Fruit fly (Drosophila melanogaster) whole organism, embryonic: ENCODE measurements around the gene MP1.

Experiments used
- BEAF-32 ChIP-seq: fragments of 200-800 bp; sonication (Bioruptor generic); optimal IDR thresholded peaks from 3 replicates; lab custom pipeline; 2017; ENCODE audit warnings: missing biosample characterization, missing genetic modification characterization, mild to moderate bottlenecking, moderate library complexity, missing genetic modification reagents
- CG10274 ChIP-seq: fragments of 200-800 bp; sonication (Bioruptor generic); optimal IDR thresholded peaks from 3 replicates; lab custom pipeline; 2017; ENCODE audit warnings: missing biosample characterization, mild to moderate bottlenecking, missing genetic modification characterization
- CG10959 ChIP-seq: fragments of 200-800 bp; sonication (Bioruptor generic); IDR thresholded peaks from 2 replicates; pipeline ENCODE4 v1.3.6; 2022; ENCODE audit warnings: missing biosample characterization, missing genetic modification characterization
- CG10979 ChIP-seq: fragments of 200-800 bp; sonication (Bioruptor generic); optimal IDR thresholded peaks from 2 replicates; lab custom pipeline; 2018; ENCODE audit warnings: missing biosample characterization, mild to moderate bottlenecking, missing genetic modification characterization, moderate library complexity
- CG12942 ChIP-seq: fragments of 200-800 bp; sonication (Bioruptor generic); optimal IDR thresholded peaks from 3 replicates; lab custom pipeline; 2016; ENCODE audit warnings: missing biosample characterization, missing genetic modification characterization
- CG13287 ChIP-seq: fragments of 200-800 bp; sonication (Bioruptor generic); IDR thresholded peaks from 2 replicates; pipeline ENCODE4 v1.3.6; 2022; ENCODE audit warnings: missing biosample characterization, missing genetic modification characterization; ENCODE audit not compliant: partially characterized antibody
- CG13424 ChIP-seq: fragments of 200-800 bp; sonication (Bioruptor generic); optimal IDR thresholded peaks from 2 replicates; lab custom pipeline; 2019; ENCODE audit warnings: missing biosample characterization, mild to moderate bottlenecking, missing genetic modification characterization, moderate library complexity
- CG13624 ChIP-seq: fragments of 200-800 bp; sonication (Bioruptor generic); optimal IDR thresholded peaks from 2 replicates; lab custom pipeline; 2016; ENCODE audit warnings: missing biosample characterization, missing genetic modification characterization
- CG14860 ChIP-seq: fragments of 200-800 bp; sonication (Bioruptor generic); IDR thresholded peaks from 3 replicates; pipeline ENCODE4 v1.3.6; 2022; ENCODE audit warnings: missing biosample characterization, missing genetic modification characterization; ENCODE audit not compliant: partially characterized antibody
- CG17568 ChIP-seq: fragments of 200-800 bp; sonication (Bioruptor generic); optimal IDR thresholded peaks from 2 replicates; lab custom pipeline; 2018; ENCODE audit warnings: missing biosample characterization, mild to moderate bottlenecking, missing genetic modification characterization, moderate library complexity
- CG2202 ChIP-seq: fragments of 200-800 bp; sonication (Bioruptor generic); optimal IDR thresholded peaks from 2 replicates; lab custom pipeline; 2018; ENCODE audit warnings: missing biosample characterization, mild to moderate bottlenecking, missing genetic modification characterization
- CG30020 ChIP-seq: fragments of 200-800 bp; optimal IDR thresholded peaks from 2 replicates; lab custom pipeline; 2019; ENCODE audit warnings: missing biosample characterization, mild to moderate bottlenecking, missing genetic modification characterization, moderate library complexity
- CG33557 ChIP-seq: fragments of 200-800 bp; sonication (Bioruptor generic); optimal IDR thresholded peaks from 2 replicates; lab custom pipeline; 2019; ENCODE audit warnings: missing biosample characterization, mild to moderate bottlenecking, missing genetic modification characterization, moderate library complexity
- CG3995 ChIP-seq: fragments of 200-800 bp; sonication (Bioruptor generic); optimal IDR thresholded peaks from 3 replicates; lab custom pipeline; 2016; ENCODE audit warnings: missing biosample characterization, missing genetic modification characterization
- CG4617 ChIP-seq: fragments of 200-800 bp; sonication (Bioruptor generic); optimal IDR thresholded peaks from 3 replicates; lab custom pipeline; 2016; ENCODE audit warnings: missing biosample characterization, missing genetic modification characterization, borderline replicate concordance
- CG4707 ChIP-seq: fragments of 200-800 bp; sonication (Bioruptor generic); optimal IDR thresholded peaks from 2 replicates; lab custom pipeline; 2018; ENCODE audit warnings: missing biosample characterization, mild to moderate bottlenecking, missing genetic modification characterization, moderate library complexity
- CG8924 ChIP-seq: fragments of 200-800 bp; optimal IDR thresholded peaks from 3 replicates; lab custom pipeline; 2019; ENCODE audit warnings: missing biosample characterization, mild to moderate bottlenecking, missing genetic modification characterization, moderate library complexity
- CG9437 ChIP-seq: fragments of 200-800 bp; sonication (Bioruptor generic); optimal IDR thresholded peaks from 2 replicates; lab custom pipeline; 2018; ENCODE audit warnings: missing biosample characterization, mild to moderate bottlenecking, missing genetic modification characterization
- CHES-1-like ChIP-seq: fragments of 200-800 bp; sonication (Bioruptor generic); optimal IDR thresholded peaks from 2 replicates; lab custom pipeline; 2016; ENCODE audit warnings: missing biosample characterization, missing genetic modification characterization
- Dll ChIP-seq: fragments of 200-800 bp; sonication (Bioruptor generic); IDR thresholded peaks from 4 replicates; pipeline ENCODE4 v1.3.6; 2022; ENCODE audit warnings: missing biosample characterization, missing genetic modification characterization; ENCODE audit not compliant: partially characterized antibody
- Dp ChIP-seq: fragments of 200-800 bp; sonication (Bioruptor generic); optimal IDR thresholded peaks from 2 replicates; lab custom pipeline; 2018; ENCODE audit warnings: missing biosample characterization, mild to moderate bottlenecking, missing genetic modification characterization, moderate library complexity
- E2f1 ChIP-seq: fragments of 200-800 bp; sonication (Bioruptor generic); IDR thresholded peaks from 2 replicates; pipeline ENCODE4 v1.3.6; 2022; ENCODE audit warnings: missing biosample characterization, missing genetic modification characterization
- Gsc ChIP-seq: fragments of 200-800 bp; sonication (Bioruptor generic); IDR thresholded peaks from 2 replicates; pipeline ENCODE4 v1.3.6; 2022; ENCODE audit warnings: missing biosample characterization, missing genetic modification characterization
- H15 ChIP-seq: fragments of 200-800 bp; sonication (Bioruptor generic); IDR thresholded peaks from 3 replicates; pipeline ENCODE4 v1.3.6; 2022; ENCODE audit warnings: missing biosample characterization, missing genetic modification characterization
- HLH3B ChIP-seq: fragments of 200-800 bp; sonication (Bioruptor generic); IDR thresholded peaks from 2 replicates; pipeline ENCODE4 v1.3.6; 2022; ENCODE audit warnings: missing biosample characterization, missing genetic modification characterization
- Hr3 ChIP-seq: fragments of 200-800 bp; sonication (Bioruptor generic); optimal IDR thresholded peaks from 3 replicates; lab custom pipeline; 2016; ENCODE audit warnings: missing biosample characterization, missing genetic modification characterization
- Hr39 ChIP-seq: fragments of >200 bp; optimal IDR thresholded peaks from 2 replicates; lab custom pipeline; 2017
- Hr78 ChIP-seq, 2 experiments: fragments of 200-800 bp in 1 of 2; fragments of >200 bp in 1 of 2; sonication (Bioruptor generic) in 1 of 2; optimal IDR thresholded peaks; 2 replicates each; lab custom pipeline; 2017 to 2019; ENCODE audit warnings: missing biosample characterization in 2 of 2, missing genetic modification characterization in 2 of 2, mild to moderate bottlenecking in 1 of 2, moderate library complexity in 1 of 2
- Hsf ChIP-seq: fragments of 200-800 bp; sonication (Bioruptor generic); optimal IDR thresholded peaks from 3 replicates; lab custom pipeline; 2016; ENCODE audit warnings: missing biosample characterization, missing genetic modification characterization
- Jarid2 ChIP-seq: fragments of 200-800 bp; sonication (Bioruptor generic); optimal IDR thresholded peaks from 3 replicates; lab custom pipeline; 2017; ENCODE audit warnings: mild to moderate bottlenecking, missing biosample characterization, missing genetic modification reagents, missing genetic modification characterization
- Lim3 ChIP-seq: fragments of 200-800 bp; sonication (Bioruptor generic); IDR thresholded peaks from 2 replicates; pipeline ENCODE4 v1.3.6; 2022; ENCODE audit warnings: missing biosample characterization, missing genetic modification characterization
- MBD-R2 ChIP-seq: fragments of 200-800 bp; sonication (Bioruptor generic); IDR thresholded peaks from 2 replicates; pipeline ENCODE4 v1.3.6; 2022; ENCODE audit warnings: missing biosample characterization, missing genetic modification characterization
- Oli ChIP-seq: fragments of 200-800 bp; sonication (Bioruptor generic); optimal IDR thresholded peaks from 2 replicates; lab custom pipeline; 2018; ENCODE audit warnings: missing biosample characterization, mild to moderate bottlenecking, missing genetic modification characterization, moderate library complexity
- Sry-β ChIP-seq: fragments of 200-800 bp; sonication (Bioruptor generic); optimal IDR thresholded peaks from 2 replicates; lab custom pipeline; 2018; ENCODE audit warnings: missing biosample characterization, mild to moderate bottlenecking, missing genetic modification characterization, moderate library complexity
- croc ChIP-seq: fragments of 200-800 bp; sonication (Bioruptor generic); conservative IDR thresholded peaks from 3 replicates; pipeline ENCODE4 v1.3.6; 2022; ENCODE audit warnings: missing biosample characterization, missing genetic modification characterization
- dmrt99B ChIP-seq: fragments of 200-800 bp; sonication (Bioruptor generic); optimal IDR thresholded peaks from 2 replicates; lab custom pipeline; 2018; ENCODE audit warnings: missing biosample characterization, mild to moderate bottlenecking, missing genetic modification characterization, moderate library complexity
- jumu ChIP-seq: fragments of 200-800 bp; sonication (Bioruptor generic); optimal IDR thresholded peaks from 3 replicates; lab custom pipeline; 2016; ENCODE audit warnings: missing biosample characterization, missing genetic modification characterization
- lmd ChIP-seq: fragments of 200-800 bp; sonication (Bioruptor generic); IDR thresholded peaks from 2 replicates; pipeline ENCODE4 v1.3.6; 2022; ENCODE audit warnings: missing biosample characterization, missing genetic modification characterization
- nmo ChIP-seq: fragments of 200-800 bp; sonication (Bioruptor generic); optimal IDR thresholded peaks from 2 replicates; lab custom pipeline; 2018; ENCODE audit warnings: missing biosample characterization, mild to moderate bottlenecking, missing genetic modification characterization, moderate library complexity
- odd ChIP-seq: fragments of 200-800 bp; sonication (Bioruptor generic); optimal IDR thresholded peaks from 2 replicates; lab custom pipeline; 2017; ENCODE audit warnings: missing biosample characterization, mild to moderate bottlenecking, missing genetic modification characterization
- pita ChIP-seq: fragments of 200-800 bp; sonication (Bioruptor generic); optimal IDR thresholded peaks from 2 replicates; lab custom pipeline; 2017; ENCODE audit warnings: missing biosample characterization, mild to moderate bottlenecking, missing genetic modification characterization
- sens-2 ChIP-seq: fragments of 200-800 bp; sonication (Bioruptor generic); IDR thresholded peaks from 2 replicates; pipeline ENCODE4 v1.3.6; 2022; ENCODE audit warnings: missing biosample characterization, missing genetic modification characterization
- seq ChIP-seq: fragments of 200-800 bp; sonication (Bioruptor generic); IDR thresholded peaks from 2 replicates; pipeline ENCODE4 v1.3.6; 2022; ENCODE audit warnings: missing biosample characterization, missing genetic modification characterization
- stc ChIP-seq: fragments of 200-800 bp; sonication (Bioruptor generic); IDR thresholded peaks from 2 replicates; pipeline ENCODE4 v1.3.6; 2022; ENCODE audit warnings: missing biosample characterization, missing genetic modification characterization
- trem ChIP-seq: fragments of 200-800 bp; optimal IDR thresholded peaks from 3 replicates; lab custom pipeline; 2019; ENCODE audit warnings: missing biosample characterization, mild to moderate bottlenecking, missing genetic modification characterization, moderate library complexity
- twi ChIP-seq: fragments of 200-800 bp; optimal IDR thresholded peaks from 2 replicates; lab custom pipeline; 2019; ENCODE audit warnings: missing biosample characterization, mild to moderate bottlenecking, missing genetic modification characterization, moderate library complexity
- unpg ChIP-seq: fragments of 200-800 bp; sonication (Bioruptor generic); optimal IDR thresholded peaks from 3 replicates; lab custom pipeline; 2018; ENCODE audit warnings: missing biosample characterization, mild to moderate bottlenecking, missing genetic modification characterization, moderate library complexity
- vvl ChIP-seq: fragments of 200-800 bp; sonication (Bioruptor generic); IDR thresholded peaks from 2 replicates; pipeline ENCODE4 v1.3.6; 2022; ENCODE audit warnings: missing biosample characterization, missing genetic modification characterization
- wor ChIP-seq: fragments of 200-800 bp; sonication (Bioruptor generic); IDR thresholded peaks from 2 replicates; pipeline ENCODE4 v1.3.6; 2022; ENCODE audit warnings: missing biosample characterization, missing genetic modification characterization
- zen ChIP-seq: fragments of 200-800 bp; sonication (Bioruptor generic); optimal IDR thresholded peaks from 3 replicates; lab custom pipeline; 2018; ENCODE audit warnings: missing biosample characterization, mild to moderate bottlenecking, missing genetic modification characterization, moderate library complexity

The MP1 gene

dm6 chr3R:4311067-4311723 lies 3.5 kb downstream of the MP1 start, which contains the start of gene Suv3 (continued):
- no peak for TF ChIP-seq dmrt99B (tag; lab: Kevin White, UChicago)
- TF ChIP-seq lmd = no peak; the same call in 1 of the 2 replicates
- no peak for TF ChIP-seq pita
- TF ChIP-seq CG10274 (GFP tag; lab: Kevin White, UChicago) = no peak
- TF ChIP-seq trem = peak; percentile 5
- no peak for TF ChIP-seq seq
- TF ChIP-seq CG12942 (GFP tag; lab: Kevin White, UChicago) = no peak
- TF ChIP-seq CG9437 (GFP tag; lab: Kevin White, UChicago) = peak; percentile 15
- no peak for TF ChIP-seq CG4707
- no peak for TF ChIP-seq Jarid2 (GFP tag; lab: Kevin White, UChicago)
- no peak for TF ChIP-seq Lim3
- no peak for TF ChIP-seq H15 (GFP tag; lab: Robert Waterston, UW)
- TF ChIP-seq unpg (GFP tag; lab: Kevin White, UChicago) = peak; percentile 18
- no peak for TF ChIP-seq Dp (GFP tag; lab: Kevin White, UChicago)
- TF ChIP-seq CG17568 (GFP tag; lab: Kevin White, UChicago) = no peak
- TF ChIP-seq zen (tag; lab: Kevin White, UChicago) = no peak
- TF ChIP-seq Dll (GFP tag; lab: Robert Waterston, UW) = no peak
- no peak for TF ChIP-seq jumu (GFP tag; lab: Kevin White, UChicago)
- TF ChIP-seq CG30020 = peak; percentile 72
- TF ChIP-seq CG13287 (GFP tag; lab: Robert Waterston, UW) = no peak; the same call in 1 of the 2 replicates
- no peak for TF ChIP-seq CG13624 (GFP tag; lab: Kevin White, UChicago)
- no peak for TF ChIP-seq sens-2 (GFP tag; lab: Robert Waterston, UW)
- peak; percentile 44 for TF ChIP-seq CG8924 (tag; lab: Kevin White, UChicago)
- peak; percentile 52 for TF ChIP-seq Hr3 (GFP tag; lab: Kevin White, UChicago)
- TF ChIP-seq MBD-R2 (GFP tag; lab: Robert Waterston, UW) = peak; percentile 79
- TF ChIP-seq CG13424 = peak; percentile 59
- TF ChIP-seq Hsf = no peak
- TF ChIP-seq BEAF-32 (GFP tag; lab: Kevin White, UChicago) = peak; percentile 54
- TF ChIP-seq nmo (GFP tag; lab: Kevin White, UChicago) = peak; percentile 60
- TF ChIP-seq CG33557 (GFP tag; lab: Kevin White, UChicago) = no peak
- peak; percentile 45; the same call in 1 of the 2 replicates for TF ChIP-seq HLH3B (GFP tag; lab: Robert Waterston, UW)
- no peak for TF ChIP-seq Hr39 (lab: Kevin White, UChicago)
- TF ChIP-seq Hr78 (GFP tag; optimal IDR thresholded peaks at IDR 0.05; lab: Kevin White, UChicago) = no peak
- TF ChIP-seq vvl (GFP tag; lab: Robert Waterston, UW) = no peak
- no peak for TF ChIP-seq Sry-β (GFP tag; lab: Kevin White, UChicago)
- no peak for TF ChIP-seq CG14860 (GFP tag; lab: Robert Waterston, UW)
- TF ChIP-seq CG2202 (tag; lab: Kevin White, UChicago) = no peak
- peak; percentile 22 for TF ChIP-seq Oli
- 0 out of 2 replicates have a peak, but pooled peaks have one; percentile 25 for TF ChIP-seq stc (GFP tag; lab: Robert Waterston, UW)
- TF ChIP-seq CG10959 (GFP tag; lab: Robert Waterston, UW) = no peak
- TF ChIP-seq Gsc (GFP tag; lab: Robert Waterston, UW) = no peak
- no peak for TF ChIP-seq wor (GFP tag; lab: Robert Waterston, UW)
- no peak for TF ChIP-seq CG3995 (GFP tag; lab: Kevin White, UChicago)
- no peak for TF ChIP-seq E2f1 (GFP tag; lab: Robert Waterston, UW)
- peak; percentile 16 for TF ChIP-seq CG4617 (GFP tag; lab: Kevin White, UChicago)
- no peak for TF ChIP-seq odd
- TF ChIP-seq croc = no peak
- TF ChIP-seq CHES-1-like (GFP tag; lab: Kevin White, UChicago) = no peak
- peak; percentile 48 for TF ChIP-seq CG10979 (tag; lab: Kevin White, UChicago)
- peak; percentile 64 for TF ChIP-seq twi (tag; lab: Kevin White, UChicago)
